Worm (Caenorhabditis elegans): ENCODE results near the gene ndua-5.

ndua-5 gene

DNA sequence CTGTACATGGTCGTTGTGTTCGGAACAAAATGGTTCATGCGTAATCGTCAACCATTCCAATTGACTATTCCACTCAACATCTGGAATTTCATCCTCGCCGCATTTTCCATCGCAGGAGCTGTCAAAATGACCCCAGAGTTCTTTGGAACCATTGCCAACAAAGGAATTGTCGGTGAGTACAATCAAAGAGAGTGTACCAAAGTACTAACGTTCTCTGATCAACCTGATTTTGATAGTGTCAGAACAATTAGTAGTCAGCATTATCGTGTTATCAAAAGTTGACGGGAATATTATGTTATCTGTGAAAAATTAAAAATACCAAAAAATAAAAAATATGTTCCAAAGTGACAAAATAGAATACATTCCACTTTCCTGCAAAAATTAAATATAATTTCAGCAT, 2.3 kb upstream of the ndua-5 start:
- TF ChIP-seq swsn-7 (tag; optimal IDR thresholded peaks at IDR 0.05) (no peak), tlp-1 (tag; optimal IDR thresholded peaks at IDR 0.05) (no peak), elt-2 (tag; optimal IDR thresholded peaks at IDR 0.05) (peak; percentile 51), lin-15B (tag; optimal IDR thresholded peaks at IDR 0.05) (no peak)

DNA sequence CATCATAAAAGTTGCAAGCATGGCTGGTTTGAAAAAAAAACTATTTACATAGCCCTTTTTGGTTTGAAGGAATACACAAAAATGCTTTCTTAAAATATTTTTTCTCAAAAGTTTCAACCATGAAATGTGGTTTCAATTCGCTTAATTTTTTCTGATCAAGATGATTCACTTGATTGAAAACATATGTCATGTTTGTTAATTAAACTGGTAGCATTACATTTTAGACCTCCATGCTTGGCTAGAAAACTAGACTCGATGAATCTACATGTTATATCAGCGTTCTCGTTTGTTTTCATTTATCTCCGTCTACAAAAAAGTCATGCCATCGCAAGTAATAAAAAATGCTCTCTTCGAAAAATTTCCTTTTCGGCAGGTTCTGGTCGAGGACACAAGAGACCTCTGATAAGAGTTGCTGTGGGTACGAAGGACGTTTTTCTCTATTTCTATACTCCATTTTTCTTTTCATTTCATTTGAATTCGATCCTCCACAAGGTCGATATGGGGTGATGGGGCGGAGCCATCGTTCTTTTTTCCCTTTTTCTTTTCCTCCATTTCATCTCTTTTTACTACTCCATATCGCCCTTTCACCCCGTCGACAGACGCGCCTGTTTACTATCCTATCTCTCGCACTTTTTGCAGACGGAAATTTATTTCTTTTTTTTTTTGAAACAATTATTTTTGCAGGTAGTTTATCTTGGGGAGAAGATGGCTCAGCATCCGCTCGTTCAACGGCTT, 1.1 kb upstream of the ndua-5 start, which contains the start of gene elo-1:
Gene elo-1, plus strand, starts transcription at position 685 of the 735 bp plus-strand sequence.
- TF ChIP-seq egl-13 (tag; optimal IDR thresholded peaks at IDR 0.05) (no peak), lin-13 (GFP tag; optimal IDR thresholded peaks at IDR 0.05) (no peak), elt-2 (tag; optimal IDR thresholded peaks at IDR 0.05) (peak; percentile 75), unc-98 (GFP tag; IDR thresholded peaks at IDR 0.05) (no peak), fkh-4 (tag; optimal IDR thresholded peaks at IDR 0.05; ENCODE audit: borderline replicate concordance) (peak; percentile 89), blmp-1 (tag; optimal IDR thresholded peaks at IDR 0.05) (peak; percentile 98), egl-27 (tag; optimal IDR thresholded peaks at IDR 0.05) (peak in 1 of 2 experiments; percentile 31), F16B12.6 (tag; optimal IDR thresholded peaks at IDR 0.05) (no peak), snpc-4 (tag; optimal IDR thresholded peaks at IDR 0.05) (peak; percentile 35), dsc-1 (tag; optimal IDR thresholded peaks at IDR 0.05) (peak; percentile 93), aly-2 (tag; optimal IDR thresholded peaks at IDR 0.05) (no peak), nhr-12 (tag; optimal IDR thresholded peaks at IDR 0.05) (no peak), nhr-85 (tag) (peak; percentile 91), lin-39 (tag; optimal IDR thresholded peaks at IDR 0.05) (no peak), vab-15 (tag; optimal IDR thresholded peaks at IDR 0.05) (no peak), lin-35 (GFP tag; optimal IDR thresholded peaks at IDR 0.05) (peak in 1 of 2 experiments; percentile 40), skn-1 (tag; optimal IDR thresholded peaks at IDR 0.05) (no peak), hlh-4 (tag; optimal IDR thresholded peaks at IDR 0.05) (no peak), lsy-2 (tag; optimal IDR thresholded peaks at IDR 0.05) (peak; percentile 22 to 30), ets-5 (GFP tag; IDR thresholded peaks at IDR 0.05) (no peak), dpl-1 (GFP tag; optimal IDR thresholded peaks at IDR 0.05) (peak; percentile 2 to 44 (median 14)), nhr-47 (tag; optimal IDR thresholded peaks at IDR 0.05) (no peak), unc-86 (tag; optimal IDR thresholded peaks at IDR 0.05) (no peak), mab-9 (GFP tag; IDR thresholded peaks at IDR 0.05) (no peak), swsn-7 (tag; optimal IDR thresholded peaks at IDR 0.05) (peak; percentile 39), ceh-88 (GFP tag; IDR thresholded peaks at IDR 0.05) (no peak), C04F5.9 (tag; optimal IDR thresholded peaks at IDR 0.05) (no peak), xbp-1 (tag; optimal IDR thresholded peaks at IDR 0.05) (peak; percentile 21), efl-1 (optimal IDR thresholded peaks at IDR 0.05) (peak; percentile 26 to 29), efl-1 (GFP tag; optimal IDR thresholded peaks at IDR 0.05 in 1 of 2) (peak; percentile 30 to 92), fos-1 (tag; optimal IDR thresholded peaks at IDR 0.05) (no peak), C34B4.2 (tag; optimal IDR thresholded peaks at IDR 0.05) (no peak), ceh-63 (GFP tag; optimal IDR thresholded peaks at IDR 0.05) (no peak), nhr-28 (tag; optimal IDR thresholded peaks at IDR 0.05) (no peak), lin-15B (tag; optimal IDR thresholded peaks at IDR 0.05) (no peak), nhr-11 (tag; optimal IDR thresholded peaks at IDR 0.05) (no peak), sox-4 (tag; optimal IDR thresholded peaks at IDR 0.05) (no peak), grh-1 (GFP tag; IDR thresholded peaks at IDR 0.05) (no peak), ceh-82 (tag; optimal IDR thresholded peaks at IDR 0.05) (peak in 1 of 3 experiments; percentile 23), efl-3 (GFP tag; optimal IDR thresholded peaks at IDR 0.05) (no peak), mef-2 (tag; optimal IDR thresholded peaks at IDR 0.05) (no peak), pag-3 (tag; optimal IDR thresholded peaks at IDR 0.05; ENCODE audit: borderline replicate concordance, insufficient read depth) (no peak), mdl-1 (tag; optimal IDR thresholded peaks at IDR 0.05) (peak in 1 of 2 experiments; percentile 18), unc-30 (tag; optimal IDR thresholded peaks at IDR 0.05) (no peak), hpl-2 (GFP tag; optimal IDR thresholded peaks at IDR 0.05) (no peak), snu-23 (GFP tag; optimal IDR thresholded peaks at IDR 0.05) (peak; percentile 71), ztf-11 (tag; optimal IDR thresholded peaks at IDR 0.05) (no peak), fkh-8 (tag; optimal IDR thresholded peaks at IDR 0.05) (no peak), nhr-84 (tag; optimal IDR thresholded peaks at IDR 0.05) (no peak)

All from whole organism, L1 larva.